Worm (Caenorhabditis elegans): Measurements from ENCODE around the gene Y6G8.16.

DNA sequence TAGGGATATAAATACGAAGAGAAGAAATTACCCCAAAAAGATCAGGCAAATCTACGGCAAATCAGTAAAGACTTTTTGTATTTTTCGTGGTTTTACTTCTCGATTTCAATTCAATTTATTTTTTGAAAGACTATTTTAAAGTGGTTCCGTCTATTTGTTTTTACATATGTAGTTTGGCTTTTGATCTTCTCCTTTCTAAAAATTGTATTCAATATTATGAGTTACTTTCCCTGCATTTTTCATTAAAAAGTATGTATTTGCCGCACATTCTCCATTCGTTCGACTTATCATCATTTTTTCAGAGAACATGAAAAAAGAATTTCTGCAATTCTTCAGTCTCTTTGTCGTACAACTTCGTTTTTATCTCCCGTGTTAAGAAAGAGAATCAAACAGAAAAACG, 39.3 kb upstream of the Y6G8.16 start, which contains the start of gene C38D9.2:
- no peak for TF ChIP-seq saeg-2 (GFP tag; IDR thresholded peaks at IDR 0.05)
- TF ChIP-seq tra-1 (GFP tag; IDR thresholded peaks at IDR 0.05) = no peak
- no peak for TF ChIP-seq ZK546.5 (tag; optimal IDR thresholded peaks at IDR 0.05)
- TF ChIP-seq zag-1 (tag; optimal IDR thresholded peaks at IDR 0.05) = no peak
- no peak for TF ChIP-seq mxl-3 (GFP tag; optimal IDR thresholded peaks at IDR 0.05)
- no peak for TF ChIP-seq R02D3.7 (tag; optimal IDR thresholded peaks at IDR 0.05)
- TF ChIP-seq aha-1 (tag) = no peak
- TF ChIP-seq unc-39 (tag; optimal IDR thresholded peaks at IDR 0.05) = no peak
- no peak for TF ChIP-seq lir-3 (tag; optimal IDR thresholded peaks at IDR 0.05)
- no peak for TF ChIP-seq dpl-1 (GFP tag; optimal IDR thresholded peaks at IDR 0.05)
